Fruit fly (Drosophila melanogaster): ENCODE measurements around the gene CG42724.

CG42724 gene

dm6 chr3R:6352893-6353623 is 15.0 kb downstream of the CG42724 start (continued):
- TF ChIP-seq ranshi (GFP tag; IDR thresholded peaks at IDR 0.05) (no peak), org-1 (GFP tag; optimal IDR thresholded peaks at IDR 0.05) (peak; percentile 54), CG6175 (GFP tag; IDR thresholded peaks at IDR 0.05) (no peak), Dfd (GFP tag; optimal IDR thresholded peaks at IDR 0.05) (no peak), CG9817 (tag; optimal IDR thresholded peaks at IDR 0.05) (no peak), dm (GFP tag; optimal IDR thresholded peaks at IDR 0.05) (no peak), vnd (GFP tag; IDR thresholded peaks at IDR 0.05; ENCODE audit: partially characterized antibody) (no peak), chinmo (GFP tag; IDR thresholded peaks at IDR 0.05; ENCODE audit: partially characterized antibody) (peak; percentile 76; the same call in 1 of the 4 replicates), pzg (GFP tag; optimal IDR thresholded peaks at IDR 0.05) (no peak), nerfin-2 (GFP tag; IDR thresholded peaks at IDR 0.05; ENCODE audit: partially characterized antibody) (no peak), CG8281 (tag; optimal IDR thresholded peaks at IDR 0.05) (peak; percentile 25), CG33213 (GFP tag; optimal IDR thresholded peaks at IDR 0.05) (no peak), al (GFP tag; IDR thresholded peaks at IDR 0.05) (no peak), CG12071 (GFP tag; optimal IDR thresholded peaks at IDR 0.05) (peak; percentile 8), nerfin-1 (tag; optimal IDR thresholded peaks at IDR 0.05) (peak; percentile 35), dati (GFP tag; IDR thresholded peaks at IDR 0.05) (no peak), HmgZ (tag; optimal IDR thresholded peaks at IDR 0.05) (no peak), Meics (GFP tag; optimal IDR thresholded peaks at IDR 0.05) (peak; percentile 32), CG9932 (GFP tag; IDR thresholded peaks at IDR 0.05) (no peak), CG4707 (GFP tag; optimal IDR thresholded peaks at IDR 0.05) (no peak), ro (GFP tag; IDR thresholded peaks at IDR 0.05) (no peak), pb (GFP tag; optimal IDR thresholded peaks at IDR 0.05) (no peak), CG6272 (GFP tag; IDR thresholded peaks at IDR 0.05) (no peak), CG6813 (GFP tag; optimal IDR thresholded peaks at IDR 0.05) (no peak), odd (GFP tag; optimal IDR thresholded peaks at IDR 0.05) (peak; percentile 3), gcm (GFP tag; optimal IDR thresholded peaks at IDR 0.05) (no peak), Antp (GFP tag; optimal IDR thresholded peaks at IDR 0.05) (no peak), CG43689 (GFP tag; IDR thresholded peaks at IDR 0.05) (no peak), gce (GFP tag; IDR thresholded peaks at IDR 0.05) (no peak), fd102C (GFP tag; optimal IDR thresholded peaks at IDR 0.05) (no peak), ap (GFP tag; IDR thresholded peaks at IDR 0.05) (0 out of 2 replicates have a peak, but pooled peaks have one; percentile 29), CG17328 (GFP tag; IDR thresholded peaks at IDR 0.05) (no peak), HLH54F (GFP tag; optimal IDR thresholded peaks at IDR 0.05) (no peak), z (GFP tag; IDR thresholded peaks at IDR 0.05) (peak; percentile 95), CG4820 (GFP tag; optimal IDR thresholded peaks at IDR 0.05) (peak; percentile 45), bbx (GFP tag; IDR thresholded peaks at IDR 0.05; ENCODE audit: partially characterized antibody) (no peak), CG14441 (GFP tag; IDR thresholded peaks at IDR 0.05) (no peak), CG15073 (GFP tag; optimal IDR thresholded peaks at IDR 0.05) (no peak), kah (GFP tag; optimal IDR thresholded peaks at IDR 0.05) (no peak), esg (GFP tag; conservative IDR thresholded peaks at IDR 0.05) (no peak), E2f2 (GFP tag; IDR thresholded peaks at IDR 0.05) (no peak), CrebB (tag; optimal IDR thresholded peaks at IDR 0.05) (no peak), CG4282 (GFP tag; optimal IDR thresholded peaks at IDR 0.05) (no peak), corto (GFP tag; optimal IDR thresholded peaks at IDR 0.05) (no peak), zf30C (GFP tag; optimal IDR thresholded peaks at IDR 0.05) (no peak), CG14014 (GFP tag; IDR thresholded peaks at IDR 0.05) (no peak), CG8924 (tag; optimal IDR thresholded peaks at IDR 0.05) (peak; percentile 30), Hr51 (GFP tag; optimal IDR thresholded peaks at IDR 0.05) (peak in 1 of 2 experiments; percentile 66), ems (GFP tag; optimal IDR thresholded peaks at IDR 0.05) (no peak), CG9215 (GFP tag; IDR thresholded peaks at IDR 0.05) (no peak)
